Worm (Caenorhabditis elegans): Measurements from ENCODE around the gene Y57G11A.4.

Gene Y57G11A.4

DNA sequence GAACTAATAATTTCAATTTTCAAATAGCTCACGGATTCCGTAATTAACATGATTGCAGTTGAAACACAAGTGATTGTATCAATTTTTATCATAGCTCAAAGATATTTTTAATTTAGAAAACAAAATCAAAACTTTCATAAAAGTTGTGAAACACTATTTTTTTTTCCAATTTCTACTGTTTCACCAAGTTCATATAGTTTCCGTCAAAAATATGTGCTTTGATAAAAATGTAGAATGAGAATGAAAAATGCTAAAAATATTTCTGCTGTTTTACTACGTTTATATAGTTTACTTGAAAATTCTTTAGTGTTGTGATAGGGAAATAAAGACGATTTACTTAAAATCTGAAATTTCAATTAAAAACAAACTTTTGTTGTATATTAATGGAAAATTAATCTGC, 13.4 kb downstream of the Y57G11A.4 start:
- TF ChIP-seq nhr-12 (tag; optimal IDR thresholded peaks at IDR 0.05), result no peak
- no peak for TF ChIP-seq F13H6.1 (tag; optimal IDR thresholded peaks at IDR 0.05)
- TF ChIP-seq unc-62 (GFP tag; optimal IDR thresholded peaks at IDR 0.05), result no peak
- TF ChIP-seq gmeb-1 (tag; optimal IDR thresholded peaks at IDR 0.05), result no peak
- TF ChIP-seq ztf-4 (tag; optimal IDR thresholded peaks at IDR 0.05), result no peak
- TF ChIP-seq C34F6.9 (tag; optimal IDR thresholded peaks at IDR 0.05), result no peak
- no peak for TF ChIP-seq elt-1 (tag; optimal IDR thresholded peaks at IDR 0.05)
- no peak for TF ChIP-seq nhr-77 (tag; optimal IDR thresholded peaks at IDR 0.05)
- TF ChIP-seq lin-13 (GFP tag; optimal IDR thresholded peaks at IDR 0.05), result no peak
- no peak for TF ChIP-seq nhr-11 (tag; optimal IDR thresholded peaks at IDR 0.05)
- no peak for TF ChIP-seq dmd-4 (tag; optimal IDR thresholded peaks at IDR 0.05)
- no peak for TF ChIP-seq elt-3 (tag; optimal IDR thresholded peaks at IDR 0.05)
- TF ChIP-seq egl-27 (tag; optimal IDR thresholded peaks at IDR 0.05), result no peak
- TF ChIP-seq lin-39 (tag; optimal IDR thresholded peaks at IDR 0.05), result no peak
- TF ChIP-seq R02D3.7 (tag; optimal IDR thresholded peaks at IDR 0.05), result no peak
- TF ChIP-seq nhr-23 (tag; optimal IDR thresholded peaks at IDR 0.05), result no peak
- no peak for TF ChIP-seq mab-5 (tag; optimal IDR thresholded peaks at IDR 0.05)
- no peak for TF ChIP-seq skn-1 (tag; optimal IDR thresholded peaks at IDR 0.05)
- no peak for TF ChIP-seq Y55F3AM.14 (GFP tag; optimal IDR thresholded peaks at IDR 0.05)
- TF ChIP-seq sma-3 (GFP tag; optimal IDR thresholded peaks at IDR 0.05), result no peak

DNA sequence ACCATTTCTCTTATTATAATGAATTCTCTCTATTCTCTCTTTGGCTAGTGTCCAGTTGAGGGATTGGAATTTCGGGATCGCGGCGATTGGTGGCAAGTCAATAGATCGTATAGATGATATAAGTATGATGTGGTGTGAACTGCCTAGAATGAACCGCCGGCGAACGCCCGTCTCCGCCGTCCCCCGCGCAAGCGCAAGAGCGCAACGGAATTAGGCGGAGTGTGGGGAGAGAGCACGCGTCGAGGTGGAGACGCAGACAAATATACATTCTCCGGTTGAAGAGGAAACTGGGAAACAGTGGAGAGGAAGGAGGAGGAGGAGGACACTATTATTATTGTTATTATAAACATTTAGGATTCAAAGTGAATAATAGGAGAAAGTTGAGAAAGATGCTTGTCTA, 14.4 kb downstream of the Y57G11A.4 start:
- no peak for TF ChIP-seq unc-39 (tag; optimal IDR thresholded peaks at IDR 0.05)
- peak; percentile 1 for TF ChIP-seq unc-55 (GFP tag; optimal IDR thresholded peaks at IDR 0.05)

DNA sequence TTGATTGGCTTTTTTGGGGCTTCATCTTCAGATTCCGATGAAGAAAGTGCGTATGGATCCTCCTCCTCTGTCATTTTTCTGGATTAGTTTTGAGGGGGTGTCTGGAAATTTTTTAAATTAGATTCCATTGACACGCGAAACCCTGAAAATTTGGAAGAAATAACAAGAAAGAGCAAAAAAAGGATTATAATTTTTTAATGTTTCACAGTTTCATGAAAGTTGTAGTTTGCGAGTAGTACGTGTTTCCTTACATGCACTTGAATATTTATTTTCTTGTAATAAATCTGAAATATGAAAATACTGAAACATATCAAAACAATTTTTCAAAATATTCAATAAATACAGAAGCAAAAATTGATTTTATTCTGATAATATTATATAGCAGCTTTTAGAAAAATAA, 23.0 kb downstream of the Y57G11A.4 start, which contains the start of gene tag-273:
TSS of gene tag-273 (minus strand) at position 101 of the 400 bp plus-strand sequence.
- no peak for TF ChIP-seq fos-1 (tag; optimal IDR thresholded peaks at IDR 0.05)
- TF ChIP-seq lin-13 (GFP tag; optimal IDR thresholded peaks at IDR 0.05), result no peak
- TF ChIP-seq ztf-11 (tag; optimal IDR thresholded peaks at IDR 0.05), result no peak
- TF ChIP-seq unc-62 (GFP tag; optimal IDR thresholded peaks at IDR 0.05), result no peak
- TF ChIP-seq nhr-10 (tag; optimal IDR thresholded peaks at IDR 0.05), result no peak
- TF ChIP-seq ztf-1 (GFP tag; conservative IDR thresholded peaks at IDR 0.05), result no peak
- no peak for TF ChIP-seq nhr-23 (tag; optimal IDR thresholded peaks at IDR 0.05)

DNA sequence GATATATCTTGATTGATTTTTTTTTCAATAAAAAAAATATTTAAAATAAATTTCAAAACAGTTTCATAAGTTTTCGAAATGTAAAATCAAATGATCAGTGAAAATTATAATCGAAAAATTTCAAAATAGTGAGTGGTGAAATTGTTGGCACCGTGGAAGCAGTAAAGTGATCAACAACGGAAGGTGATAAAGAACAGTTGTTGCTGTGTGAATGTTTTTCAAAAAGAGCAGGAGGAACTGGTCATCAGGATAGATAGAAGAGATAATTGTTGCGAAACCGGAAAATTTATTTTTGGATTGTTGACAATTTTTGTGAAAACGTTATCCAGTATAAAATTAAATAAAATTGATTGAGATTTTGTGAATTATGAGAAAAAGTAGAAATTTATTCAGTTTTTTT, 24.0 kb downstream of the Y57G11A.4 start:
- TF ChIP-seq lin-13 (GFP tag; optimal IDR thresholded peaks at IDR 0.05) (no peak), C34F6.9 (tag; optimal IDR thresholded peaks at IDR 0.05) (peak; percentile 6), F13H6.1 (tag; optimal IDR thresholded peaks at IDR 0.05) (peak; percentile 58), nhr-129 (tag; optimal IDR thresholded peaks at IDR 0.05) (peak; percentile 65)

DNA sequence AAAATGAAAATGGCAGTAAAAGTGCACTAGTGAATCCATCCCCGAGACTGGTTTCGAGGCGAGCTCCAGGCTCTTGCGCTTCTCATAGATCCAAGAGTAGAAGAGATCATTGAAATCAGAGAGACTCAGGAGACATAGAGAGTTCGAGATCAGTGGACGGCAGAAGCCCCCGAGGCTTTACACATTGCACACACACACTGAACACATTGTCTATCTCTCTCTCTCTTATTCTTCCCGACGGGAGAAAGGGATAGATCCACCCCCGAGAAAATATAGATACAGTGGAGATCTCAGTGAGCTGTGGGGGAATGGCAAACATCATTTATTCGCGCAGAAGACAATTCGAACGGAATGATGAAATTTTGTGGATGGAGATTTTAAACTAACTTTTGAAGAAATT, 24.9 kb downstream of the Y57G11A.4 start:
- TF ChIP-seq mbf-1 (tag; optimal IDR thresholded peaks at IDR 0.05) (no peak), egl-27 (tag; optimal IDR thresholded peaks at IDR 0.05) (no peak), elt-3 (tag; optimal IDR thresholded peaks at IDR 0.05) (no peak), ceh-82 (tag; optimal IDR thresholded peaks at IDR 0.05) (no peak), mab-5 (tag; optimal IDR thresholded peaks at IDR 0.05) (no peak), fos-1 (tag; optimal IDR thresholded peaks at IDR 0.05) (no peak), ztf-4 (tag; optimal IDR thresholded peaks at IDR 0.05) (no peak), sma-3 (GFP tag; optimal IDR thresholded peaks at IDR 0.05) (no peak), C34F6.9 (tag; optimal IDR thresholded peaks at IDR 0.05) (peak; percentile 18), lin-11 (tag; optimal IDR thresholded peaks at IDR 0.05) (no peak), blmp-1 (tag; optimal IDR thresholded peaks at IDR 0.05; ENCODE audit: insufficient read depth) (no peak), nhr-21 (tag; optimal IDR thresholded peaks at IDR 0.05) (no peak), nhr-77 (tag; optimal IDR thresholded peaks at IDR 0.05) (no peak), unc-55 (GFP tag; optimal IDR thresholded peaks at IDR 0.05) (no peak), nhr-23 (tag; optimal IDR thresholded peaks at IDR 0.05) (no peak), F13H6.1 (tag; optimal IDR thresholded peaks at IDR 0.05) (peak; percentile 70), gmeb-1 (tag; optimal IDR thresholded peaks at IDR 0.05) (no peak), sma-9 (GFP tag; optimal IDR thresholded peaks at IDR 0.05) (peak; percentile 43), sma-9 (tag; optimal IDR thresholded peaks at IDR 0.05) (no peak), alr-1 (tag; optimal IDR thresholded peaks at IDR 0.05) (no peak), nhr-237 (tag; optimal IDR thresholded peaks at IDR 0.05) (no peak), ztf-11 (tag; optimal IDR thresholded peaks at IDR 0.05) (no peak), elt-1 (tag; optimal IDR thresholded peaks at IDR 0.05) (no peak), zag-1 (tag; optimal IDR thresholded peaks at IDR 0.05) (no peak), mdl-1 (tag; optimal IDR thresholded peaks at IDR 0.05) (no peak), nhr-6 (tag; optimal IDR thresholded peaks at IDR 0.05) (no peak), nhr-129 (tag; optimal IDR thresholded peaks at IDR 0.05) (peak; percentile 82), aly-2 (tag; optimal IDR thresholded peaks at IDR 0.05) (no peak), unc-39 (tag; optimal IDR thresholded peaks at IDR 0.05) (no peak), crh-2 (tag; optimal IDR thresholded peaks at IDR 0.05) (no peak)

Data from whole organism, L2 larva.